Worm (Caenorhabditis elegans) whole organism, young adult: Measurements from ENCODE around the gene K06A1.2.

Experiments
- B0336.3 ChIP-seq: fragments of 200-800 bp; sonication (Bioruptor generic); IDR thresholded peaks from 2 replicates; pipeline ENCODE4 v1.3.6; 2022; ENCODE audit warnings: missing genetic modification characterization, missing compliant biosample characterization
- F10E7.11 ChIP-seq: sonication (generic microtip); optimal IDR thresholded peaks from 2 replicates; lab custom pipeline; 2017; ENCODE audit warnings: mild to moderate bottlenecking, missing genetic modification characterization, moderate library complexity, missing compliant biosample characterization
- F22D6.2 ChIP-seq: sonication (generic microtip); optimal IDR thresholded peaks from 2 replicates; lab custom pipeline; 2016; ENCODE audit warnings: mild to moderate bottlenecking, missing genetic modification characterization, missing compliant biosample characterization
- F23B12.7 ChIP-seq: sonication (generic microtip); optimal IDR thresholded peaks from 2 replicates; lab custom pipeline; 2017; ENCODE audit warnings: missing genetic modification characterization, mild to moderate bottlenecking, missing compliant biosample characterization, antibody characterized with exemption, moderate library complexity; ENCODE audit not compliant: insufficient read depth
- F37B4.10 ChIP-seq: fragments of 200-800 bp; sonication (Bioruptor generic); IDR thresholded peaks from 2 replicates; pipeline ENCODE4 v1.3.6; 2022; ENCODE audit warnings: missing genetic modification characterization, missing compliant biosample characterization
- F52B5.7 ChIP-seq: sonication (generic microtip); optimal IDR thresholded peaks from 2 replicates; lab custom pipeline; 2016; ENCODE audit warnings: mild to moderate bottlenecking, missing genetic modification characterization, missing compliant biosample characterization
- F57A8.1 ChIP-seq: fragments of 200-800 bp; sonication (Bioruptor generic); optimal IDR thresholded peaks from 2 replicates; lab custom pipeline; 2018; ENCODE audit warnings: mild to moderate bottlenecking, missing genetic modification characterization, moderate library complexity, missing compliant biosample characterization
- K11D2.4 ChIP-seq: fragments of 200-800 bp; sonication (Bioruptor generic); IDR thresholded peaks from 2 replicates; pipeline ENCODE4 v1.3.6; 2022; ENCODE audit warnings: missing genetic modification reagents, missing genetic modification characterization, missing compliant biosample characterization
- K12H6.12 ChIP-seq: fragments of 200-800 bp; sonication (Bioruptor generic); optimal IDR thresholded peaks from 2 replicates; lab custom pipeline; 2018; ENCODE audit warnings: mild to moderate bottlenecking, missing genetic modification characterization, missing compliant biosample characterization
- akir-1 ChIP-seq: fragments of 200-800 bp; sonication (Bioruptor generic); optimal IDR thresholded peaks from 2 replicates; lab custom pipeline; 2018; ENCODE audit warnings: mild to moderate bottlenecking, missing genetic modification characterization, moderate library complexity, missing compliant biosample characterization
- atf-7 ChIP-seq: sonication (generic microtip); optimal IDR thresholded peaks from 2 replicates; lab custom pipeline; 2017; ENCODE audit warnings: mild to moderate bottlenecking, missing genetic modification characterization, missing compliant biosample characterization
- attf-3 ChIP-seq: fragments of 200-800 bp; sonication (Bioruptor generic); conservative IDR thresholded peaks from 2 replicates; pipeline ENCODE4 v1.3.6; 2022; ENCODE audit warnings: missing genetic modification reagents, missing genetic modification characterization, missing compliant biosample characterization
- bed-1 ChIP-seq: fragments of 200-800 bp; sonication (Bioruptor generic); IDR thresholded peaks from 2 replicates; pipeline ENCODE4 v1.3.6; 2022; ENCODE audit warnings: missing genetic modification reagents, missing genetic modification characterization, missing compliant biosample characterization
- bed-2 ChIP-seq: fragments of 200-800 bp; sonication (Bioruptor generic); IDR thresholded peaks from 2 replicates; pipeline ENCODE4 v1.3.6; 2022; ENCODE audit warnings: missing genetic modification reagents, missing genetic modification characterization, missing compliant biosample characterization
- ceh-100 ChIP-seq: fragments of 200-800 bp; sonication (Bioruptor generic); IDR thresholded peaks from 2 replicates; pipeline ENCODE4 v1.3.6; 2022; ENCODE audit warnings: missing genetic modification reagents, missing genetic modification characterization, missing compliant biosample characterization
- ceh-40 ChIP-seq: fragments of 200-800 bp; sonication (Bioruptor generic); IDR thresholded peaks from 2 replicates; pipeline ENCODE4 v1.3.6; 2022; ENCODE audit warnings: missing genetic modification characterization, missing compliant biosample characterization
- ceh-58 ChIP-seq: fragments of 200-800 bp; sonication (Bioruptor generic); IDR thresholded peaks from 2 replicates; pipeline ENCODE4 v1.3.6; 2022; ENCODE audit warnings: missing genetic modification characterization, missing compliant biosample characterization
- ceh-91 ChIP-seq: fragments of 200-800 bp; sonication (Bioruptor generic); IDR thresholded peaks from 2 replicates; pipeline ENCODE4 v1.3.6; 2022; ENCODE audit warnings: missing genetic modification reagents, missing genetic modification characterization, missing compliant biosample characterization
- chd-7 ChIP-seq: sonication (generic microtip); optimal IDR thresholded peaks from 2 replicates; lab custom pipeline; 2016; ENCODE audit warnings: mild to moderate bottlenecking, missing genetic modification characterization, moderate library complexity, missing compliant biosample characterization
- die-1 ChIP-seq: sonication (generic microtip); optimal IDR thresholded peaks from 2 replicates; lab custom pipeline; 2016; ENCODE audit warnings: missing genotype, mild to moderate bottlenecking, missing genetic modification characterization, missing compliant biosample characterization
- dox-1 ChIP-seq: fragments of 200-800 bp; sonication (Bioruptor generic); IDR thresholded peaks from 2 replicates; pipeline ENCODE4 v1.3.6; 2022; ENCODE audit warnings: missing genetic modification reagents, missing genetic modification characterization, missing compliant biosample characterization
- egl-18 ChIP-seq: fragments of 200-800 bp; sonication (Bioruptor generic); IDR thresholded peaks from 2 replicates; pipeline ENCODE4 v1.3.6; 2022; ENCODE audit warnings: missing genetic modification reagents, missing genetic modification characterization, missing compliant biosample characterization
- egl-44 ChIP-seq: fragments of 200-800 bp; sonication (Bioruptor generic); IDR thresholded peaks from 2 replicates; pipeline ENCODE4 v1.3.6; 2022; ENCODE audit warnings: missing genetic modification reagents, missing genetic modification characterization, missing compliant biosample characterization
- egrh-3 ChIP-seq: fragments of 200-800 bp; sonication (Bioruptor generic); IDR thresholded peaks from 2 replicates; pipeline ENCODE4 v1.3.6; 2022; ENCODE audit warnings: missing genetic modification reagents, missing genetic modification characterization, missing compliant biosample characterization
- ekl-4 ChIP-seq: fragments of 200-800 bp; sonication (Bioruptor generic); IDR thresholded peaks from 2 replicates; pipeline ENCODE4 v1.3.6; 2022; ENCODE audit warnings: missing genetic modification reagents, missing genetic modification characterization, missing compliant biosample characterization
- ets-4 ChIP-seq: fragments of 200-800 bp; sonication (Bioruptor generic); optimal IDR thresholded peaks from 2 replicates; lab custom pipeline; 2018; ENCODE audit warnings: mild to moderate bottlenecking, missing genetic modification characterization, missing compliant biosample characterization
- hrde-1 ChIP-seq: sonication (generic microtip); optimal IDR thresholded peaks from 2 replicates; lab custom pipeline; 2016; ENCODE audit warnings: missing genetic modification characterization, mild to moderate bottlenecking, missing compliant biosample characterization, moderate library complexity, missing genotype, missing genetic modification reagents, borderline replicate concordance
- let-607 ChIP-seq, 2 experiments: fragments of 200-800 bp in 1 of 2; sonication (Bioruptor generic) in 1 of 2; sonication (generic microtip) in 1 of 2; optimal IDR thresholded peaks; 2 replicates each; lab custom pipeline; 2016 to 2018; ENCODE audit warnings: mild to moderate bottlenecking in 2 of 2, missing compliant biosample characterization in 2 of 2, missing genetic modification characterization in 2 of 2, moderate library complexity in 2 of 2, missing genotype in 1 of 2
- lin-26 ChIP-seq: fragments of 200-800 bp; sonication (Bioruptor generic); IDR thresholded peaks from 2 replicates; pipeline ENCODE4 v1.3.6; 2022; ENCODE audit warnings: missing genetic modification reagents, missing genetic modification characterization, missing compliant biosample characterization
- lin-35 ChIP-seq, 3 experiments: fragments of 150-350 bp in 2 of 3; sonication (generic microtip) in 1 of 3; optimal IDR thresholded peaks; 2 replicates each; lab custom pipeline; 2014 to 2018; ENCODE audit warnings: missing biosample characterization in 3 of 3, missing genetic modification characterization in 3 of 3, missing genetic modification reagents in 3 of 3
- lin-40 ChIP-seq: sonication (generic microtip); optimal IDR thresholded peaks from 2 replicates; lab custom pipeline; 2016; ENCODE audit warnings: missing genetic modification characterization, mild to moderate bottlenecking, missing compliant biosample characterization, missing genotype, missing genetic modification reagents
- lin-54 ChIP-seq: fragments of 200-800 bp; sonication (Bioruptor generic); optimal IDR thresholded peaks from 2 replicates; lab custom pipeline; 2018; ENCODE audit warnings: mild to moderate bottlenecking, missing genetic modification characterization, missing compliant biosample characterization
- madf-10 ChIP-seq: sonication (generic microtip); optimal IDR thresholded peaks from 2 replicates; lab custom pipeline; 2016; ENCODE audit warnings: mild to moderate bottlenecking, missing genetic modification characterization, missing compliant biosample characterization
- madf-8 ChIP-seq: fragments of 200-800 bp; sonication (Bioruptor generic); conservative IDR thresholded peaks from 2 replicates; pipeline ENCODE4 v1.3.6; 2022; ENCODE audit warnings: missing genetic modification reagents, missing genetic modification characterization, missing compliant biosample characterization
- mcd-1 ChIP-seq: fragments of 200-800 bp; sonication (Bioruptor generic); IDR thresholded peaks from 2 replicates; pipeline ENCODE4 v1.3.6; 2022; ENCODE audit warnings: missing genetic modification reagents, missing genetic modification characterization, missing compliant biosample characterization
- mes-4 ChIP-seq: sonication (generic microtip); optimal IDR thresholded peaks from 2 replicates; lab custom pipeline; 2016; ENCODE audit warnings: missing genotype, missing genetic modification characterization, missing compliant biosample characterization
- nhr-90 ChIP-seq: sonication (generic microtip); optimal IDR thresholded peaks from 2 replicates; lab custom pipeline; 2016; ENCODE audit warnings: missing genotype, mild to moderate bottlenecking, missing genetic modification characterization, missing compliant biosample characterization
- pbrm-1 ChIP-seq: fragments of 200-800 bp; sonication (Bioruptor generic); IDR thresholded peaks from 2 replicates; pipeline ENCODE4 v1.3.6; 2022; ENCODE audit warnings: missing genetic modification reagents, missing genetic modification characterization, missing compliant biosample characterization
- sea-2 ChIP-seq: fragments of 200-800 bp; sonication (Bioruptor generic); IDR thresholded peaks from 2 replicates; pipeline ENCODE4 v1.3.6; 2022; ENCODE audit warnings: missing genetic modification characterization, missing compliant biosample characterization
- snpc-4 ChIP-seq, 5 experiments: fragments of 150-350 bp in 1 of 5; sonication (generic microtip) in 4 of 5; optimal IDR thresholded peaks; 2 replicates each; lab custom pipeline; 2014 to 2018; ENCODE audit warnings: missing genetic modification characterization in 5 of 5, missing biosample characterization in 3 of 5, antibody characterized with exemption in 2 of 5, mild to moderate bottlenecking in 2 of 5, missing compliant biosample characterization in 2 of 5, missing genotype in 2 of 5, moderate library complexity in 2 of 5, missing genetic modification reagents in 1 of 5
- zfh-2 ChIP-seq: fragments of 200-800 bp; sonication (Bioruptor generic); conservative IDR thresholded peaks from 2 replicates; pipeline ENCODE4 v1.3.6; 2022; ENCODE audit warnings: missing genetic modification reagents, missing genetic modification characterization, missing compliant biosample characterization
- ztf-18 ChIP-seq: sonication (generic microtip); optimal IDR thresholded peaks from 2 replicates; lab custom pipeline; 2016; ENCODE audit warnings: missing genotype, mild to moderate bottlenecking, missing genetic modification characterization, missing compliant biosample characterization

K06A1.2 gene

DNA sequence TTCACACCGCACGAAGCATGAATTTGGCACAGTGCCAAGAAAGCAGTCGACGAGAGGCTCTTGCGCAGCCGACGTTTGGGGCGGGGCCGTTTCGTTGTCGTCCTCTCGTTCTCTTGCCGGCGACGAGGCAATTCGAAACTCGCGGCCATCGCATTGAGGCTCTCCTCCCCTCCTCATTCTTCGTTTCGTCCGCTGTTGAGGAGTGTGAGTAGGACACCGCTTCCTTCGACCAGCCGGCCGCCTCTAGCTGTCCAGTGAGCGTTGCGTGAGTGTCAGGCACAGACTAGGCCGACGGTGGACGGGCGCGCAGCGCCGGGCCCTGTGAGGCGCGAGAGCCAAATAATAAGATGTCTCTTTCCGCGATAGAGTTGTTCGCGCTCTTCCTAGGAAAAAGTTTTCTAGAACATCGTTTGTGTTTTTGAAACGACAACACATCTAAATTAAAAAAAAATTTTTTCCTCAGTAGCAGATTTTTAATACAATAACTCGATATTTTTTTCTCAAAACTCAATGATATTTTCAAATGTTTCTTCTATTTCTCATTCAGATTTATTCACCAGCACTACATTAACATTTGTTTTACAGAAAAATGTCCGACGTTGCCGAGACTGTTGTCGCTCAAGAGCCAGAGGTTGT is 48.1 kb downstream of the K06A1.2 start, which contains the start of the genes T28D9.11 and T28D9.1 (continued):
- TF ChIP-seq F52B5.7: peak; percentile 11
- TF ChIP-seq ceh-58 (GFP tag; lab: Robert Waterston, UW): no peak
- peak; percentile 66 for TF ChIP-seq dox-1 (GFP tag; lab: Robert Waterston, UW)
- peak in 1 of 3 experiments; percentile 45 for TF ChIP-seq lin-35 (GFP tag; optimal IDR thresholded peaks at IDR 0.05; lab: Kevin White, UChicago)
- 0 out of 2 replicates have a peak, but pooled peaks have one; percentile 35 for TF ChIP-seq ekl-4 (GFP tag; lab: Robert Waterston, UW)
- 0 out of 2 replicates have a peak, but pooled peaks have one; percentile 28 for TF ChIP-seq attf-3 (GFP tag; lab: Robert Waterston, UW)
- no peak for TF ChIP-seq F23B12.7 (tag; lab: Kevin White, UChicago)
- peak; percentile 23; the same call in 1 of the 2 replicates for TF ChIP-seq madf-8 (GFP tag; lab: Robert Waterston, UW)
- 0 out of 2 replicates have a peak, but pooled peaks have one; percentile 25 for TF ChIP-seq pbrm-1 (GFP tag; lab: Robert Waterston, UW)
- TF ChIP-seq B0336.3 (GFP tag; lab: Robert Waterston, UW): no peak
- TF ChIP-seq hrde-1 (tag; lab: Kevin White, UChicago): no peak
- TF ChIP-seq sea-2: no peak
- TF ChIP-seq bed-2 (GFP tag; lab: Robert Waterston, UW): 0 out of 2 replicates have a peak, but pooled peaks have one; percentile 76
- peak; percentile 35; the same call in 1 of the 2 replicates for TF ChIP-seq egl-44 (GFP tag; lab: Robert Waterston, UW)
- 0 out of 2 replicates have a peak, but pooled peaks have one; percentile 25 for TF ChIP-seq ceh-91 (GFP tag; lab: Robert Waterston, UW)
- TF ChIP-seq ztf-18 (tag; lab: Kevin White, UChicago): peak; percentile 6
- no peak for TF ChIP-seq atf-7 (tag; lab: Kevin White, UChicago)
- peak; percentile 12 for TF ChIP-seq chd-7 (tag; lab: Kevin White, UChicago)
- peak; percentile 61; the same call in 1 of the 2 replicates for TF ChIP-seq lin-26
- no peak for TF ChIP-seq let-607 (tag; optimal IDR thresholded peaks at IDR 0.05; lab: Kevin White, UChicago)
- no peak for TF ChIP-seq bed-1 (GFP tag; lab: Robert Waterston, UW)
- TF ChIP-seq F22D6.2 (tag; lab: Kevin White, UChicago): no peak
- no peak for TF ChIP-seq F10E7.11 (tag; lab: Kevin White, UChicago)
- TF ChIP-seq akir-1 (GFP tag; lab: Kevin White, UChicago): no peak
- peak; percentile 46 for TF ChIP-seq lin-54 (GFP tag; lab: Kevin White, UChicago)
- peak; percentile 22 for TF ChIP-seq lin-40 (tag; lab: Kevin White, UChicago)
- peak; percentile 64 for TF ChIP-seq K12H6.12
- TF ChIP-seq ets-4 (GFP tag; lab: Kevin White, UChicago): no peak
- peak; percentile 99 for TF ChIP-seq zfh-2
- 0 out of 2 replicates have a peak, but pooled peaks have one; percentile 40 for TF ChIP-seq egl-18 (GFP tag; lab: Robert Waterston, UW)
- peak; percentile 28 for TF ChIP-seq madf-10 (tag; lab: Kevin White, UChicago)
- TF ChIP-seq die-1 (tag; lab: Kevin White, UChicago): peak; percentile 2
- no peak for TF ChIP-seq ceh-40
- no peak for TF ChIP-seq F37B4.10 (GFP tag; lab: Robert Waterston, UW)
- TF ChIP-seq F57A8.1 (GFP tag; lab: Kevin White, UChicago): no peak
- TF ChIP-seq K11D2.4: peak; percentile 46; the same call in 1 of the 2 replicates
- no peak for TF ChIP-seq ceh-100
- TF ChIP-seq snpc-4 (GFP tag; optimal IDR thresholded peaks at IDR 0.05; lab: Kevin White, UChicago): peak; percentile 83
- TF ChIP-seq snpc-4 (tag; optimal IDR thresholded peaks at IDR 0.05; lab: Kevin White, UChicago): peak; percentile 76 to 91 (median 84)
- TF ChIP-seq mcd-1 (GFP tag; lab: Robert Waterston, UW): peak; percentile 66
- no peak for TF ChIP-seq nhr-90 (tag; lab: Kevin White, UChicago)
- no peak for TF ChIP-seq mes-4
- TF ChIP-seq egrh-3 (GFP tag; lab: Robert Waterston, UW): peak; percentile 88
